Worm (Caenorhabditis elegans): ENCODE data around the gene nhr-119.
A peak's percentile ranks its signal among the peaks of the same experiment; 100 is the strongest.

The nhr-119 gene

ce11 chrII:2802804-2803586, 2.6 kb upstream of the nhr-119 start:
- TF ChIP-seq elt-2 (tag; optimal IDR thresholded peaks at IDR 0.05) (peak; percentile 88), npax-4 (tag; optimal IDR thresholded peaks at IDR 0.05) (no peak)

DNA sequence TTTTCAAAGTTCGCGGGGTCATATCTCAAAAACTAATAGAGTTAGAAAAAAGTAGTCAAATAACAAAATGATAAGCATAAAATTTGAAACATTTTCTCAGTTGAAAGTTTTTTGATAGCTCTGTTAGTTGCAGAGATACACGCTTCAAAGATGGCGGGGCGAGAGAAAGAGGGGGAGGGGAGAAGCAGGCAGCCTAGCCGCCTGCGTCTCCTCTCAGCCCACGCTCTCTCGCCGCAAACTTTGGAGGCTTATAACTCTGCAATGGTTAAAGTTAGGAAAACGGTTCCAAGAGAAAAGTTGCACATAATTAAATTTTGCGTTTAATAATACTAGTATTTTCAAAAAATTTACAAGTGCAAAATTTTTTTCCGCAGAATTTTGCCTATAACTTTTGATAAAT, 1.4 kb upstream of the nhr-119 start:
- TF ChIP-seq unc-42 (tag; optimal IDR thresholded peaks at IDR 0.05) (no peak), ceh-2 (tag; optimal IDR thresholded peaks at IDR 0.05) (no peak), pha-2 (tag; optimal IDR thresholded peaks at IDR 0.05) (no peak), C38D4.7 (GFP tag; optimal IDR thresholded peaks at IDR 0.05) (no peak), hlh-30 (tag; optimal IDR thresholded peaks at IDR 0.05; ENCODE audit: insufficient read depth) (no peak), tbx-2 (tag; optimal IDR thresholded peaks at IDR 0.05) (no peak), syd-9 (tag; optimal IDR thresholded peaks at IDR 0.05) (no peak), ref-2 (tag; optimal IDR thresholded peaks at IDR 0.05) (no peak), unc-86 (tag; optimal IDR thresholded peaks at IDR 0.05) (no peak), nhr-11 (tag; optimal IDR thresholded peaks at IDR 0.05) (no peak), hlh-6 (tag; optimal IDR thresholded peaks at IDR 0.05) (no peak), lim-6 (tag; optimal IDR thresholded peaks at IDR 0.05) (no peak), sox-2 (GFP tag; IDR thresholded peaks at IDR 0.05) (no peak), ama-1 (optimal IDR thresholded peaks at IDR 0.05) (no peak), ceh-45 (GFP tag; IDR thresholded peaks at IDR 0.05) (no peak), pax-1 (tag; optimal IDR thresholded peaks at IDR 0.05) (no peak), ceh-19 (GFP tag; optimal IDR thresholded peaks at IDR 0.05) (no peak)

ce11 chrII:2797951-2798350, 2.4 kb downstream of the nhr-119 start:
- TF ChIP-seq unc-55 (GFP tag; optimal IDR thresholded peaks at IDR 0.05) (no peak), ceh-9 (tag; optimal IDR thresholded peaks at IDR 0.05) (no peak), K02D7.2 (tag; optimal IDR thresholded peaks at IDR 0.05) (no peak), fax-1 (tag; optimal IDR thresholded peaks at IDR 0.05) (no peak), elt-2 (tag; optimal IDR thresholded peaks at IDR 0.05) (no peak), hlh-15 (tag; optimal IDR thresholded peaks at IDR 0.05) (no peak), ceh-45 (GFP tag; IDR thresholded peaks at IDR 0.05) (no peak), ama-1 (optimal IDR thresholded peaks at IDR 0.05) (no peak), ceh-6 (GFP tag; optimal IDR thresholded peaks at IDR 0.05) (no peak), ceh-34 (tag; optimal IDR thresholded peaks at IDR 0.05) (no peak), hlh-13 (GFP tag; optimal IDR thresholded peaks at IDR 0.05) (no peak), fkh-6 (tag; optimal IDR thresholded peaks at IDR 0.05) (no peak), ahr-1 (tag; optimal IDR thresholded peaks at IDR 0.05) (no peak), ceh-48 (tag; optimal IDR thresholded peaks at IDR 0.05) (no peak)

- TF ChIP-seq unc-55 (GFP tag; optimal IDR thresholded peaks at IDR 0.05) (no peak), gmeb-2 (tag; optimal IDR thresholded peaks at IDR 0.05) (no peak), eyg-1 (tag; optimal IDR thresholded peaks at IDR 0.05) (no peak), pat-9 (tag; optimal IDR thresholded peaks at IDR 0.05) (no peak)
These were observed 4.0 kb downstream of the nhr-119 start for ce11 chrII:2796431-2796830.

ce11 chrII:2795413-2795812, 5.0 kb downstream of the nhr-119 start:
- no peak for TF ChIP-seq ceh-14 (tag; optimal IDR thresholded peaks at IDR 0.05)
- no peak for TF ChIP-seq eyg-1 (tag; optimal IDR thresholded peaks at IDR 0.05)
- no peak for TF ChIP-seq ceh-2 (tag; optimal IDR thresholded peaks at IDR 0.05)
- no peak for TF ChIP-seq pros-1 (tag; optimal IDR thresholded peaks at IDR 0.05)
- no peak for TF ChIP-seq pha-4 (tag; optimal IDR thresholded peaks at IDR 0.05)
- no peak for TF ChIP-seq pag-3 (tag; optimal IDR thresholded peaks at IDR 0.05; ENCODE audit: borderline replicate concordance)
- TF ChIP-seq nhr-11 (tag; optimal IDR thresholded peaks at IDR 0.05): no peak
- TF ChIP-seq unc-86 (tag; optimal IDR thresholded peaks at IDR 0.05): no peak
- no peak for TF ChIP-seq K02D7.2 (tag; optimal IDR thresholded peaks at IDR 0.05)
- no peak for TF ChIP-seq K09A11.1 (tag; optimal IDR thresholded peaks at IDR 0.05; ENCODE audit: insufficient read depth)
- no peak for TF ChIP-seq syd-9 (tag; optimal IDR thresholded peaks at IDR 0.05)
- no peak for TF ChIP-seq fkh-10 (GFP tag; optimal IDR thresholded peaks at IDR 0.05)
- TF ChIP-seq ets-4 (tag; optimal IDR thresholded peaks at IDR 0.05): no peak

Measured in whole organism, late embryonic.